Fruit fly (Drosophila melanogaster) Kc167 (cell line): ENCODE measurements around the gene CG43814.

Experiments used
- Myc ChIP-seq: fragments of >200 bp; optimal IDR thresholded peaks from 2 replicates; lab custom pipeline; 2017; ENCODE audit warnings: missing external identifiers
- Sin3A ChIP-seq: fragments of >200 bp; optimal IDR thresholded peaks from 2 replicates; lab custom pipeline; 2018; ENCODE audit warnings: missing external identifiers
- h ChIP-seq: fragments of >200 bp; optimal IDR thresholded peaks from 3 replicates; lab custom pipeline; 2018; ENCODE audit warnings: missing external identifiers
- insv ChIP-seq: fragments of >200 bp; optimal IDR thresholded peaks from 3 replicates; lab custom pipeline; 2018; ENCODE audit warnings: missing external identifiers
- psq ChIP-seq: fragments of >200 bp; optimal IDR thresholded peaks from 2 replicates; lab custom pipeline; 2017; ENCODE audit warnings: missing external identifiers
- ttk ChIP-seq: sonication (Bioruptor generic); optimal IDR thresholded peaks from 2 replicates; lab custom pipeline; 2017; ENCODE audit warnings: missing external identifiers

- TF ChIP-seq Sin3A (lab: Kevin White, UChicago) (no peak), ttk (lab: Kevin White, UChicago) (no peak), Myc (no peak), insv (lab: Kevin White, UChicago) (no peak), h (lab: Kevin White, UChicago) (no peak), psq (lab: Kevin White, UChicago) (no peak)
These were observed 6.0 kb upstream of the CG43814 start, which contains the start of the genes CG10570 and CG42502 for dm6 chr2L:18810960-18811642.
